Fruit fly (Drosophila melanogaster): ENCODE results near the gene Spn28F.

- TF ChIP-seq HLH106 (tag; optimal IDR thresholded peaks at IDR 0.05) (no peak), Abd-B (GFP tag; optimal IDR thresholded peaks at IDR 0.05) (no peak), Hnf4 (GFP tag; optimal IDR thresholded peaks at IDR 0.05) (no peak), dl (GFP tag; optimal IDR thresholded peaks at IDR 0.05; ENCODE audit: insufficient read depth in 1 of 2, partially characterized antibody in 2 of 2) (no peak), Hr83 (GFP tag; optimal IDR thresholded peaks at IDR 0.05; ENCODE audit: poor library complexity, severe bottlenecking) (no peak), pan (optimal IDR thresholded peaks at IDR 0.05) (no peak), brk (GFP tag; optimal IDR thresholded peaks at IDR 0.05) (no peak), rgr (GFP tag; optimal IDR thresholded peaks at IDR 0.05) (no peak), psq (GFP tag; optimal IDR thresholded peaks at IDR 0.05) (no peak)
Observed at dm6 chr2L:8210468-8210867, 31.1 kb downstream of the Spn28F start.
